Worm (Caenorhabditis elegans) whole organism, midembryonic: ENCODE results near the gene nhr-140.

ENCODE experiments used
- cog-1 ChIP-seq: sonication (generic microtip); optimal IDR thresholded peaks from 2 replicates; lab custom pipeline; 2016; ENCODE audit warnings: missing genetic modification characterization, missing compliant biosample characterization
- flt-1 ChIP-seq: fragments of 200-800 bp; sonication (Bioruptor generic); IDR thresholded peaks from 2 replicates; pipeline ENCODE4 v1.3.6; 2022; ENCODE audit warnings: missing genetic modification characterization, missing compliant biosample characterization
- ref-1 ChIP-seq: fragments of 200-800 bp; sonication (Bioruptor generic); conservative IDR thresholded peaks from 2 replicates; pipeline ENCODE4 v1.3.6; 2022; ENCODE audit warnings: missing genetic modification reagents, missing genetic modification characterization, missing compliant biosample characterization
- tab-1 ChIP-seq: fragments of 200-800 bp; sonication (Bioruptor generic); IDR thresholded peaks from 2 replicates; pipeline ENCODE4 v1.3.6; 2022; ENCODE audit warnings: missing genetic modification characterization, missing compliant biosample characterization
- ztf-29 ChIP-seq: fragments of 200-800 bp; sonication (Bioruptor generic); IDR thresholded peaks from 2 replicates; pipeline ENCODE4 v1.3.6; 2022; ENCODE audit warnings: missing genetic modification reagents, missing genetic modification characterization, missing compliant biosample characterization

DNA sequence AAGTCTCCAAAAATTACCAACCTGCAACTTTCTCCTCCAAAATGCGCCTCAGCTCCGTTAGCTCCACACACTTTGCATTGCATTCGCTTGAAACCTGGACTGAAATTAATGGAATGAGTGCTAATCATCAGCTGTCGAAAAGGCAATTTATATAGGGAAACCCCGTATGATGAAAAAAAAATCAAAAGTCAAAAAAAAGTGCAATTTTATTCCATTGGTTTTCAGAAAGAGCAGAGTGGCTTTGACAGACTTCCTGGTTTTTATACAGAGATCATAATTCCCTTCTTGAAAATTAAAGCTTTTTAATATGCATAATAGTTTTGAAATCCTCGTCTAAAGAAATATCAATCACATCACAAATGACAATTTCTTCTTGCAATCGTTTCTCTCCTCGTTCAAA is 1.8 kb downstream of the nhr-140 start, which contains the start of gene nhr-139:
- no peak for TF ChIP-seq ztf-29 (GFP tag; lab: Robert Waterston, UW)
- TF ChIP-seq ref-1 (GFP tag; lab: Robert Waterston, UW), result no peak
- no peak for TF ChIP-seq flt-1
- TF ChIP-seq tab-1 (GFP tag; lab: Robert Waterston, UW), result no peak
- no peak for TF ChIP-seq cog-1 (tag; lab: Kevin White, UChicago)
